Worm (Caenorhabditis elegans) whole organism, L3 larva: ENCODE data around the gene srv-24.

Experiments
- ZK546.5 ChIP-seq: sonication (generic microtip); optimal IDR thresholded peaks from 2 replicates; lab custom pipeline; 2017; ENCODE audit warnings: missing biosample characterization, missing genetic modification characterization
- aly-2 ChIP-seq: fragments of 150-350 bp; optimal IDR thresholded peaks from 2 replicates; lab custom pipeline; 2014; ENCODE audit warnings: missing biosample characterization, missing genetic modification characterization
- ceh-28 ChIP-seq: fragments of 150-350 bp; optimal IDR thresholded peaks from 2 replicates; lab custom pipeline; 2014; ENCODE audit warnings: missing biosample characterization, missing genetic modification reagents, missing genetic modification characterization
- ceh-82 ChIP-seq: fragments of 150-350 bp; optimal IDR thresholded peaks from 2 replicates; lab custom pipeline; 2014; ENCODE audit warnings: missing biosample characterization, missing genetic modification characterization
- ceh-9 ChIP-seq: sonication (generic microtip); optimal IDR thresholded peaks from 2 replicates; lab custom pipeline; 2018; ENCODE audit warnings: missing biosample characterization, missing genetic modification characterization
- daf-12 ChIP-seq: fragments of 150-350 bp; optimal IDR thresholded peaks from 2 replicates; lab custom pipeline; 2014; ENCODE audit warnings: missing biosample characterization, missing genetic modification reagents, missing genetic modification characterization
- egl-5 ChIP-seq: fragments of 150-350 bp; optimal IDR thresholded peaks from 2 replicates; lab custom pipeline; 2017; ENCODE audit warnings: missing biosample characterization, missing genetic modification reagents, missing genetic modification characterization, inconsistent platforms
- elt-1 ChIP-seq: fragments of 150-350 bp; optimal IDR thresholded peaks from 2 replicates; lab custom pipeline; 2014; ENCODE audit warnings: missing biosample characterization, missing genetic modification characterization
- elt-2 ChIP-seq: sonication (generic microtip); optimal IDR thresholded peaks from 2 replicates; lab custom pipeline; 2016; ENCODE audit warnings: missing genetic modification reagents, mild to moderate bottlenecking, missing genetic modification characterization, missing compliant biosample characterization
- eor-1 ChIP-seq, 2 experiments: fragments of 150-350 bp; optimal IDR thresholded peaks; 2 replicates each; lab custom pipeline; 2014 to 2018; ENCODE audit warnings: missing biosample characterization in 2 of 2, missing genetic modification characterization in 2 of 2
- fos-1 ChIP-seq: fragments of 150-350 bp; optimal IDR thresholded peaks from 2 replicates; lab custom pipeline; 2014; ENCODE audit warnings: missing biosample characterization, missing genetic modification characterization
- hmg-11 ChIP-seq: sonication (generic microtip); optimal IDR thresholded peaks from 2 replicates; lab custom pipeline; 2016; ENCODE audit warnings: missing genetic modification characterization, missing compliant biosample characterization
- jun-1 ChIP-seq: fragments of 150-350 bp; optimal IDR thresholded peaks from 2 replicates; lab custom pipeline; 2014; ENCODE audit warnings: missing biosample characterization, missing genetic modification reagents, missing genetic modification characterization
- lin-39 ChIP-seq: fragments of 150-350 bp; optimal IDR thresholded peaks from 2 replicates; lab custom pipeline; 2018; ENCODE audit warnings: missing biosample characterization, missing genetic modification reagents, missing genetic modification characterization
- lsy-12 ChIP-seq: sonication (generic microtip); optimal IDR thresholded peaks from 2 replicates; lab custom pipeline; 2016; ENCODE audit warnings: mild to moderate bottlenecking, missing genetic modification characterization, missing compliant biosample characterization
- mdl-1 ChIP-seq: fragments of 150-350 bp; optimal IDR thresholded peaks from 2 replicates; lab custom pipeline; 2014; ENCODE audit warnings: missing biosample characterization, missing genetic modification characterization
- mml-1 ChIP-seq: fragments of 150-350 bp; sonication (generic microtip); optimal IDR thresholded peaks from 3 replicates; lab custom pipeline; 2014; ENCODE audit warnings: missing biosample characterization, missing genetic modification characterization
- nhr-12 ChIP-seq: fragments of 150-350 bp; optimal IDR thresholded peaks from 2 replicates; lab custom pipeline; 2014; ENCODE audit warnings: missing biosample characterization, missing genetic modification characterization
- nhr-28 ChIP-seq: fragments of 150-350 bp; optimal IDR thresholded peaks from 2 replicates; lab custom pipeline; 2014; ENCODE audit warnings: missing biosample characterization, missing genetic modification characterization
- nhr-43 ChIP-seq: sonication (generic microtip); optimal IDR thresholded peaks from 2 replicates; lab custom pipeline; 2016; ENCODE audit warnings: mild to moderate bottlenecking, missing genetic modification characterization, missing compliant biosample characterization; ENCODE audit not compliant: poor library complexity, severe bottlenecking
- nhr-76 ChIP-seq: fragments of 150-350 bp; sonication (generic microtip); optimal IDR thresholded peaks from 5 replicates; lab custom pipeline; 2014; ENCODE audit warnings: missing biosample characterization, missing genetic modification characterization
- pha-4 ChIP-seq: fragments of 150-350 bp; optimal IDR thresholded peaks from 2 replicates; lab custom pipeline; 2014; ENCODE audit warnings: missing biosample characterization, missing genetic modification reagents, missing genetic modification characterization
- pqm-1 ChIP-seq: fragments of 150-350 bp; optimal IDR thresholded peaks from 2 replicates; lab custom pipeline; 2017; ENCODE audit warnings: missing biosample characterization, missing genetic modification characterization, inconsistent platforms
- sea-2 ChIP-seq: fragments of 150-350 bp; sonication (generic microtip); optimal IDR thresholded peaks from 4 replicates; lab custom pipeline; 2014; ENCODE audit warnings: missing biosample characterization, missing genetic modification reagents, missing genetic modification characterization
- tbx-2 ChIP-seq: sonication (generic microtip); optimal IDR thresholded peaks from 2 replicates; lab custom pipeline; 2016; ENCODE audit warnings: mild to moderate bottlenecking, missing genetic modification characterization, missing compliant biosample characterization
- unc-39 ChIP-seq: sonication (generic microtip); optimal IDR thresholded peaks from 4 replicates; lab custom pipeline; 2017; ENCODE audit warnings: missing biosample characterization, missing genetic modification characterization
- ztf-4 ChIP-seq: fragments of 150-350 bp; optimal IDR thresholded peaks from 2 replicates; lab custom pipeline; 2014; ENCODE audit warnings: missing biosample characterization, missing genetic modification characterization

Gene srv-24

DNA sequence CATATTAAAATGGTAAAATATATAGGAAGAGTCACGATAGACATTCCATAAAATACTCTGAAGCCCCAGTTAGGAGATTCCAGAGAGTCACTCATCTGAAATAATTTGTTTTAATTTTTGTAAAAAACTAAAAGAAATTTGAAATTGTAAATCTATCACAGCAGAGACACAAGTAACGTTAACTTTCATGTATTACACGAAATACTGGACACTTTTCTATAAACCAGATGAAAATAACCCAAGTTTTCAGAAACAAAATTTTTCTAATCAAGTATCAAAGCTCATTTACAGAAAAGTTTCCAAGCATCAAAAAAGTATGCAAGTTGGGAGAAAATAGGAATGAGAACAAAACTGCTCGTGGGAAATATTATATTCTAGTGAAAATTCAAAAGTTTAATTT, 7.6 kb upstream of the srv-24 start, which contains the start of gene srv-27:
srv-27 (minus strand) TSS at position 101 of the 400 bp plus-strand sequence.
- TF ChIP-seq nhr-43 (tag; lab: Kevin White, UChicago), result no peak
- no peak for TF ChIP-seq ceh-9 (tag; lab: Kevin White, UChicago)
- TF ChIP-seq mdl-1 (tag; lab: Kevin White, UChicago), result no peak
- no peak for TF ChIP-seq hmg-11 (tag; lab: Kevin White, UChicago)
- TF ChIP-seq nhr-28, result no peak
- no peak for TF ChIP-seq elt-2 (tag; lab: Kevin White, UChicago)
- TF ChIP-seq ZK546.5 (tag; lab: Kevin White, UChicago), result no peak
- TF ChIP-seq nhr-76 (tag; lab: Kevin White, UChicago), result no peak
- TF ChIP-seq lin-39 (tag; lab: Kevin White, UChicago), result no peak

DNA sequence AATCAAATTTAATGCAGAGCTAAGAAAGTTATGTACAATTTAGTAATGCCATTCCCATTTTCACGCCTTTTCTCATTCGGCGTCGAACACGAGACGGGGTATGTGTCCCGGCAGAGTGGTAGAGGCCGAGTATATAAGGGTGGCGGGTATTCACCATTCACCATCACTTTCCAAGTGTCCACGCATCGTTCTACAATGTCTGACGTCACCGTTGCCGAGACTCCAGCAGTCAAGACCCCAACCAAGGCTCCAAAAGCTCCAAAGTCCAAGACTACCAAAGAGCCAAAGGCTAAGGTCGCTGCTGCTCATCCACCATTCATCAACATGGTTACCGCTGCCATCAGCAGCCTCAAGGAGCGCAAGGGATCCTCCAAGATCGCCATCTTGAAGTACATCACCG, 3.4 kb upstream of the srv-24 start, which contains the start of gene hil-2:
hil-2 (plus strand) TSS at position 160 of the 400 bp plus-strand sequence.
- TF ChIP-seq lin-39 (tag; lab: Kevin White, UChicago) (peak; percentile 23), mml-1 (tag; lab: Kevin White, UChicago) (no peak)

DNA sequence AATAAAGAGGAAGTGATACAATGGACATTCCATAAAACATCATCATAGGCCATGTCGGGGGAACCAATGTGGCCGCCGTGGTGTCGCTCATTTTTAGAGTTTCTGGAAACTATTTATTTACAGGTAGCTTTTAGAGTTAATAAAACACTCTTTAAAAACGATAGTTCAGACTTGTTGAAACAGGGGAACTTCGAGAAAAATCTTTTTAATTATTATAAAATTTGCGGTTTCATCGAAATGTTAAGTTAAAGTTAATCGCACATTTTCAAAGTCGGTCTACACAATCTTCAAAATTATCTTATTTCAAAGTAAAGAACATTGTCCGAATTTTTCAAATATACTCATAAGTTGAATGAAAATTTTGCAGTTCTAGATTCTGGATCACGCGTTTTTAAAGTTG, 6.4 kb downstream of the srv-24 start, which contains the start of gene ops-1:
ops-1 (minus strand) TSS at position 101 of the 400 bp plus-strand sequence.
- TF ChIP-seq ceh-28, result no peak
- no peak for TF ChIP-seq nhr-76 (tag; lab: Kevin White, UChicago)
- TF ChIP-seq hmg-11 (tag; lab: Kevin White, UChicago), result no peak
- no peak for TF ChIP-seq nhr-12 (tag; lab: Kevin White, UChicago)
- no peak for TF ChIP-seq pha-4
- TF ChIP-seq ceh-82 (tag; lab: Kevin White, UChicago), result no peak
- TF ChIP-seq mml-1 (tag; lab: Kevin White, UChicago), result no peak
- TF ChIP-seq, all 47 proteins: peak for 0

DNA sequence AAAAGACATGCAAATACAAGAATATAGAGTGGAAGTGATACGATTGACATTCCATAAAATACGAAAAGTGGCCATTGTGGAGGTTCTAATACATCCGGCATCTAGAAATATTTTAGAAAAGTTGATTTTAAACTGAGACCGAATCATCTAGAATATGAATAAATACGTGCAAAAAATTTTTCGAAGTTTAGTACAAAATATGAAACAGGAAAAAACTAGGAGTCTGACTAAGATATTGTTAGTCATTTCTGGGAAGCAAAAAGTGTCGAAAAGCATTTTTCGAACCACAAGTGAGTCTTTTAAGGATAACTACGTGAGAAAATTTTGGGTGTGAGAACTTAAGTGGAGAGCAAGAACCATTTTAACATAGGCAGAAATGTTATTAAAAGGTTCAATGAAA, 8.5 kb downstream of the srv-24 start, which contains the start of gene srv-32:
srv-32 (minus strand) TSS at position 101 of the 400 bp plus-strand sequence.
- no peak for TF ChIP-seq elt-2 (tag; lab: Kevin White, UChicago)
- TF ChIP-seq unc-39 (tag; lab: Kevin White, UChicago), result no peak
- no peak for TF ChIP-seq eor-1 (tag; optimal IDR thresholded peaks at IDR 0.05; lab: Kevin White, UChicago)
- TF ChIP-seq fos-1 (tag; lab: Kevin White, UChicago), result no peak
- no peak for TF ChIP-seq nhr-12 (tag; lab: Kevin White, UChicago)
- TF ChIP-seq sea-2, result no peak
- no peak for TF ChIP-seq nhr-43 (tag; lab: Kevin White, UChicago)
- no peak for TF ChIP-seq hmg-11 (tag; lab: Kevin White, UChicago)
- no peak for TF ChIP-seq lsy-12 (tag; lab: Kevin White, UChicago)
- no peak for TF ChIP-seq aly-2
- no peak for TF ChIP-seq tbx-2 (tag; lab: Kevin White, UChicago)
- TF ChIP-seq mml-1 (tag; lab: Kevin White, UChicago), result no peak
- no peak for TF ChIP-seq egl-5 (tag; lab: Kevin White, UChicago)

DNA sequence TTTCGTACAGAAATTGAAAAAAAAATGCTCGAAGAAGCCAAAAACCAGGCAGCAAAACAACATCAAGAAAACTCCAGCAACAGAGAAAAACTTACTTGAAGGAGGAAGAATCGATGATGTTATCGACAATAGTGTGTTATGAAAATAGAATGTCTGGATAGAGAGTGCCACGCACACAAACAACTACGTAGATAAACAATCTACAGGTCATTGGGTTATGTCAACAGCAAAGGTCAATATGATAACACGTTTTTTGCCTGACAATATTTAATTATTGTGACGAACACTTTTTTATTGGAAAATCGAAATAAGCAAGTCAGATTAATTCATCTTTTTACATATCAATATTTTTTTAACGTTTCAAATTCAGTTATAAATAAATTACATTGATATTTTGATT, 11.2 kb downstream of the srv-24 start, which contains the start of gene sams-5:
sams-5 (minus strand) TSS at position 131 of the 400 bp plus-strand sequence.
- TF ChIP-seq daf-12 (tag; lab: Kevin White, UChicago) (no peak), pha-4 (peak; percentile 72)
- TF ChIP-seq, all 47 proteins: peak for 1

DNA sequence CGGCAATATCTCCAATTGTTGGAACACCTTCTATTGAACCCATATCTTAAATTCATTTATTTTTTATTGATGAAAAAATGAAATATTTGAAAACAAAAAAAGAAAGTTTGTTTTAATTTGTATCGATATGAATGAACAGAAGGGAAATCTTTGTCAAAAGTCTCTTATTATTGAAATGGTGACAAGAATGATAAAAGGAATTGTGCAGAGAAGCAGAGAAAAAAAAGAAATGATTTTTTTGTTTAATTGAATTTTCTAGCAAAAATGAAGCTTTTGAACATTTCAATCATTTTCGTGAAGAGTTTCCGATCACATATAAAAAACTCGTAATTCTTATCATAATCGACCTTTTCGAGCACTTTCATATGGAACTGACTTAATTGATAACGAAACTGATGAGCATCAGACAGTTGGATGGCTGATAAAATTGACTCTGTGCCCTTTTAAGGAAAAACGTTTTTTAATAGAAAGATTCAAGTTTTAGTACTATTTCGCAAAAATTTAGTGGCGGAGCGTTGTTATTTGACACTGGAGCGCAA, 14.9 kb downstream of the srv-24 start, which contains the start of the genes aat-4 and T13A10.1:
aat-4 (minus strand) TSS at position 51 of the 539 bp plus-strand sequence.
T13A10.1 (plus strand) TSS at position 411 of the 539 bp plus-strand sequence.
- TF ChIP-seq jun-1 (tag; lab: Kevin White, UChicago) (no peak), pqm-1 (tag; lab: Kevin White, UChicago) (peak; percentile 60), elt-2 (tag; lab: Kevin White, UChicago) (peak; percentile 85), ztf-4 (tag; lab: Kevin White, UChicago) (no peak)

DNA sequence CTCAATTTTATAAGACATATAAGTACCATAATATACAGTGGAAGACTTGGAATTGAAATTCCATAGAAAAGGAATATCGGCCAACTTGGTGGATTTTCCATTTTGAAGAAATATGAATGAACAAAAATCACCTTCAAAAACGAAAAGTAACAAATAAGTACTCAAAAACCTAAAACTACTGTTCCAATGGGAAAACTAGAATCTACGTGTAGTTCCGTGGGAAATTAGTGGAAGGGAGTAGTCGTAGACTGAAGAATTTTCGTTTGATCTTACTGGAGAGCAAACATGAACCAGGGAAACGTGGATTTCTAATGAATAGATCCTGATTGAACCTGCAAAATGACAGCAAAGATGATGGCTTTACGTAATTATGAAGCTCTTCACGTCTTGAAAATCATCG, 18.7 kb downstream of the srv-24 start, which contains the start of gene srv-31:
srv-31 (minus strand) TSS at position 101 of the 400 bp plus-strand sequence.
- no peak for TF ChIP-seq nhr-76 (tag; lab: Kevin White, UChicago)
- no peak for TF ChIP-seq egl-5 (tag; lab: Kevin White, UChicago)
- no peak for TF ChIP-seq sea-2
- no peak for TF ChIP-seq elt-1 (tag; lab: Kevin White, UChicago)
- TF ChIP-seq, all 47 proteins: peak for 0
